Fruit fly (Drosophila melanogaster) whole organism, larva: ENCODE results near the gene Ret.

ENCODE experiments used
- noc ChIP-seq: fragments of 200-800 bp; sonication (Bioruptor generic); optimal IDR thresholded peaks from 3 replicates; lab custom pipeline; 2019; ENCODE audit warnings: missing biosample characterization, mild to moderate bottlenecking, missing genetic modification characterization, moderate library complexity

Ret gene

DNA sequence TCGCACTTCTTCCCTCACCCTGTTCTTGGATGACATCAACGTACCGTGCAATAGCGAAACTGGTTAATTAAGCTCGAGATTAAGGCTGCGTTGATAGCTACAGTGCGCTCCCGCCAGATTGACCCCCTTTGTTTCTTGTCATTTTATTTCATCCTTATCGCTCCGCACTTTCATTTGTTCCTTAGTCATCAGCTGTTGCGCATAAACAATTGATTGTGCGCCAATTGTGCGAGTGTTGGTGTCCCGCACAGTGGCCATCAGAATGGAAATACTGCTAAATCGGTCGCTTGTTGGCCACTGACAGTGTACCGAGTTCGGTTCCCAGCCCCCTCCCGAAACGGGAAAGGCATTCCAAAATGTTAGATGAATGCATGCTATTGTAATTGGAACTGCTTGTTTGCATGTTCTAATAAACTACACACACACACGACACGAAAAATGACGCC is 21.1 kb upstream of the Ret start:
- TF ChIP-seq noc (tag; lab: Kevin White, UChicago): peak; percentile 56

DNA sequence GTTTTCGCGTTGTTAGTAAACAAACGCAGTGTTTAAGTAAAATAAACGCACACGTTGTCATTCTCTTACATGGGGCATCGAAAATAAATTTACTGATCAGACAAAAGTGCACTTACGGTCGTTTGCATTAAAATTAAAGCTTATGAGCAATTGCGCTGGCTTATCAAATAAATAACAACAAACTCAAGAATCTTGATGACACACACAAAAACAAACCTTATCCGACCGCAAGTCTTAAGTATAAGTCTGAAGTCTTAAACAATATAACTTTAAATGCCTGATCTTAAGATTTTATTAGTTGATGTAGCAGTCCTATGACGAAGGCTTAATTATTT is 20.3 kb upstream of the Ret start:
- TF ChIP-seq noc (tag; lab: Kevin White, UChicago): no peak

DNA sequence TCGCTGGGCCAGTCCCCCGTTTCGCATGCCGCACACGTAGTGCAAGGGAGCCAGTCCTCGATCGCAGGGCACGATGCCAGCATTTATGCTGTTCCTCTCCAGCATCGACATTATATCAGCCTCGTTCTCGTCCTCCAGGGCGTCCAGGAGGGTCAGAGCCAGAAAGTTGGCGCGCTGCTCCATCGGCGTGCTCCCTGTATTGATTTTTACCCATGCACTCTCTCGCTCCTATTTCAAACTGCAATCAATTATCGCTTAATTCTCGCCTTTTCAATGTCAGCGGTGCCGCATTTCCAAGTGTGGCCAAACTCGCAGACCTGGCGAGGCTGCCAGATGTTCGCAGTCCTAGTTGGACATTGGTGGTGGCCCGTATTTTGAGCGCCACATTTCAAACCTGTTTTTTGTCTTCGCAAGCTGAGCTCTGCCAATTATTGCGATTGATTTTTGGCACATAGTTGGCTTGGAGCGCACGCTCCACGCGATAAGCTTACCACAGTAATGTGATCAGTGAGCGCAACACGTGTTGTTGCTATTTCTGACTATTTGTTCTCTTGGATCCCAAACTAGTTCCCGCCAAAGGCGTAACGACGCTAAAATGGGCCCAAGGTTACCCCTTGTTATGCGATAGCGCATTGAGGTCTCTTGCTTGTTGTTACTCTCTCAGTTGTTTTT is 19.8 kb upstream of the Ret start, which contains the start of gene CG8679:
CG8679 (minus strand) TSS at position 305 of the 672 bp plus-strand sequence.
- TF ChIP-seq noc (tag; lab: Kevin White, UChicago): peak; percentile 24

DNA sequence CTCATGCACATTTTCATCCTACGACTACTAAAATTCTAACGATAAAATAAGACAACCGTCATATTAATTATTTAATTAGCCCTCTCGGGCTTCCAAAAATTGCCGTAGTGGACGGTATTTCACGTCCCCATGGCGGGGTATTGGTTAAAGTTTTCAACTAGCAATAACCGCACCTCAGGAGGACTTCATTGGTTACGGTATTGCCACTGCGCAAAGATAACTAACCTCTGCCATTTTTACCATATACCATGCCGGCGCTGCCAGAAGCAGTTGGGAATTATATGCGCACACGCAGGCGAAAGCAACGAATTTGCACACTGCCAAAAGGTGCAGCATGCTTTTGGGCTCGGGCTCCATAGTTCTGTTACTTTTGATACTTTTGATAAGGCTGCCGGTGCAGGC is 16.4 kb upstream of the Ret start:
- TF ChIP-seq noc (tag; lab: Kevin White, UChicago): no peak

DNA sequence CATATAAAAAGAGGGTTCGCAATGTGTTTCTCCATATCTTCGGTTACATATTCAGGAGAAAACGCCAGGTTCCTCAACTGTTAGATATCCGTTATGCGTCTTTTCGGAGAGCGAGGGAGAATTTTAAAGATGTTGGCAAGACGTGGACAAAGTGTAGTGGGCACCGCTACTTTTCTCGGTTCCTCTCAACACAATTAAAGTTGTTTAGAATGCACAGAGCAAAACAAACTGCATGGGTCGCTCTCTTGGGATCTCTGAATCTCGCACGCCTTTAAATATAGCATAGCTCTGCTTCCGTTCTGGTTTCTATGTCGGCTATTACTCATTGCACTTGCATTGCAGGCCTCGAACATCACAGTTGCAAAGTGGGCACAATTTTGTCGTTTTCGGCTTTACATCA is 7.6 kb upstream of the Ret start, which contains the start of gene clumsy:
clumsy (plus strand) TSS at position 301 of the 400 bp plus-strand sequence.
- TF ChIP-seq noc (tag; lab: Kevin White, UChicago): no peak

DNA sequence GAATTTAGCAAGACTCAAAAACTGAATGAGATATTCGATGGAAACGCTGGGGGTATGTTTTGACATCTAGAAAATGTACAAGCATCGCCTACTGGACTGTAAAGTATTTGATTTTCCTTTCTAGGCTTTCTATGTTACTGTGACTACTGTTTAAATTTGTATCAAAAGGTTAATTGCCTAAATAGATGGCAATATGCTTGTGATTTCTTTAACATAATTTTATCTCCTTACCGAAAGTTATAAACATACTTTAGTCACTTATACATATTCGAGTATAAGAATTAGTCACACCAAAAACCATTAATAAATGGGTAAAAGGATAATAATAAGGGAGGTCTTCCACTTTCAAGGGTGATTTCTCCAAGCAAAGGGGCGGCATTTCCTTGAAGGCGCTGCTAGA is 4.1 kb upstream of the Ret start, which contains the start of gene CG31988:
CG31988 (minus strand) TSS at position 101 of the 400 bp plus-strand sequence.
- no peak for TF ChIP-seq noc (tag; lab: Kevin White, UChicago)

DNA sequence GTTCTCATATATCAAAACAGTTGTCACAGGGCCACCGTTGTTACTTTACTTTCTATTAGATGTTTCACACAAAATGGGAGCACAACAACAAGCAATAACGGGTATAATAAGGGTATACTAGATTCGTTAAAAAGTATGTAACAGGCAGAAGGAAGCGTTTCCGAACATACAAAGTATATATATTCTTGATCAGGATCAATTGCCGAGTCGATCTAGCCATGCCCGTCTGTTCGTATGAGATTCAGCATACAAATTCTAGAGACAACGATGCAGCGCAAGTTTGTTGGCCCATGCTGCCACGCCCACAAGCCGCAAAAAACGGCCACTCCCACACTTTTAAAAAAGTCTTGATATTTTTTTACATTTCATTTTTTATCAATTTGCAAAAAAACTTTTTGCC is 1.7 kb upstream of the Ret start, which contains the start of gene CG31624:
CG31624 (minus strand) TSS at position 101 of the 400 bp plus-strand sequence.
- TF ChIP-seq noc (tag; lab: Kevin White, UChicago): no peak

DNA sequence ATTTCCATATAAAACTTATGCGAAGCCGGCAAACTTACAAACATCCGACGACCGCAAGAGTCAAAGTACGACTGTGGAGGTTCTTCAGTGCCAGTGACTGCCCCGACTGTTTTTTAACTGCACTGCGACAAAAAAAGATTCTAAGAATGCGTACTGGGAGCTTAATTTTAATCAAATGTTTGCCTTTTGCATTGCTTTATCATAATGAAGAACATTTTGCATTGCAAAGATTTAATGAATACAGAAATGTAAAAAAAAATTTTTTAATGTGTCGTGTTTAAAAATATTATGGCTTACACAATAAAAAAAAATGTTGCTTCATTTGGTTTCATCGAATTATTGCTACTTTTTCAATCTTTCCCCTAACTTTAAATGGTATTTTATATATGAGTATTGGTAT is 1.4 kb downstream of the Ret start:
- TF ChIP-seq noc (tag; lab: Kevin White, UChicago): no peak

DNA sequence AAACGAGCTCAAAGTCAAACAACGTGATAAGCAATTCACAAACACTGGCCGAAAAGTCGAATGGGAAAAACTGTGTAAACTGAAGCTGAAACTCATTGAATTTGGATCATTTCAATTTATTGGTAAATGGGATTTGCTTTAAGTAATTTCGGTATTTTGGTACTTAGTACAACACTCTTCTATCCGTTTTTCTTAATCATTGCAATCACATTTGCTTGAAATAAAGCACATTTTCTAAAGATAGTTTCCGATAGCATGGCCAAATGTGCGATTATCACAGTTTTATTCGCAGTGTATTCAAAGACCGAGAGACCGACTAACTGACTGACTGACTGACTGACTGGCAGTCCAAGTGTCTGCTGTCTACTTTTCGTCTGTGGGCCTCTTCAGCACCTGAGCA is 2.1 kb downstream of the Ret start:
- TF ChIP-seq noc (tag; lab: Kevin White, UChicago): peak; percentile 67

DNA sequence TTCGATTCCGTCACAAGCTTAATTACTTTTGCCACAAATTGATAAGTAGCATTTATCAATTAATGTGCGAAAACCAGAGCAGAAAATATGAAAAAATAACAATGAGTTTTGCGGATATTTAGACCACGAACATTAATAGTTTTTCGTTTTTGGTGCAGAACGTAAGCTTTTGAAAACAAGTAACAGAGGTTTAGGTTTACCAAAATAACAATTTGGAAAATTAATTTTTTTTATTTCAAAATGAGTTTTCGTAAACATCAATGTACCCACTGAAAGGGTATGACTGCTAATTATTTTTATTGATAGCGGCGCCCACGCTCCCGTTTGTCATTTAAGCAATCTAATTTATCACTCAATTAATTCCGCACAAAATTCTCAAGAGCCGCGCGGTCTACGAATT is 3.2 kb downstream of the Ret start:
- TF ChIP-seq noc (tag; lab: Kevin White, UChicago): peak; percentile 48

DNA sequence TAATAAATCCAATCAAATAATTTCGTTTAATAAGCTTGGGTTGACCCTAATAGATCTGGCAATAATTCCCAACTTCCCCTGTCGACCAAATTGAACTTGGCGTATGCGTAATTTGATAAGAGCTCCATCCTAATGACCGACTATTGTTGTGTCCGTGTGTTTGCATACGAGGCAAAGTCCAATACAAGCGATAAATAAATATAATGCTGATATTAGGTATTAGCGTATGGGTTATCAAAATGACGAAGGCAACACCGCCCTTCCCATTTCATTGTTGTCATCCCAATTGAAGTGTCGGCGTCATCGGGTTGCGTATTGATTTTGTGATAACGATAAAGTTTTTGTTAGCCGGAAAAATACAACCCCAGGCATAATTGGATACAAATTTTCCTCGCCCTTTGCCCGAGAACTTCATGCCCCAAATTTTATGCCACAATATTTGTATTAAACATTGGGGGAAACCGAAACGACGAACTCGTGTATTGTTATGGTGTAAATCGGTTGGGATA is 9.2 kb downstream of the Ret start:
- TF ChIP-seq noc (tag; lab: Kevin White, UChicago): no peak

DNA sequence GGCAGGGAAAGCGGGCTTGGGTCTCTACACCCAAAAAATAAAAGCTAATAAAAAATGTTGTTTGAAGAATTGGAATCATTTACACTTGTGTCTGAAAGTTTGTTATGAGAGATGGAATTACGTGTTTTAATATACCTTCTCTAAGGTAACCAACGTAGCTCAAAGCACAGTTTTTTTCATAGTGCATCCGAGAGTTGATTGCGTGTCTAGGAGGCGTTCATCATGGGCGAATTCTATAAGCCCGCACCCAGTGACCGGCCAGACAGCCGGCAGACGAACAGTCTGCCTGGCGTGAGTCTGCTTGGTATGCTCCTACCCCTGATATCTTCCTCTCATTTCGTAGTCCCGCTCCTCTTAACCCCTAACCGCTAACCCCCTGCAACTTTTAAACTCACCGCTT is 10.8 kb downstream of the Ret start:
- TF ChIP-seq noc (tag; lab: Kevin White, UChicago): no peak

DNA sequence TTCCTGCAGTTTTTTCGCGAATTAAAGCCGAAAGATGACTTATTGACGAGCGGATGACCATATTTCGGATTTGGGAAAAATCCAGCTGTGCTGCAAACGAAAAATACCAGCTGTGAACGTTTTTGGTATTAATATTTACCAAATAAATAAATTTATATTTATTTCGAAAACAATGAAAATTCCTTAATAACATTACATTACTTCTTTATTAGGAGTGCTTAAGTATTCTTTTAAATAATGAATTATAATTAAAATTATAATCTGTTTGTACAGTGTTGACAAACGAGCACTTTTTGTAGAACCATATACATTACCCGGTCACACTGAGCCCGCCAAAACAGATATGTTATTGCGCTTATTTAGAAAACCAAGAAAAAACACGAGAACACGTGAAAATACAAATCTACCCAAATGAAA is 18.9 kb downstream of the Ret start, which contains the start of the genes bur and Mcm10:
bur (minus strand) TSS at position 69 of the 417 bp plus-strand sequence.
Mcm10 (plus strand) TSS at position 319 of the 417 bp plus-strand sequence.
- no peak for TF ChIP-seq noc (tag; lab: Kevin White, UChicago)

DNA sequence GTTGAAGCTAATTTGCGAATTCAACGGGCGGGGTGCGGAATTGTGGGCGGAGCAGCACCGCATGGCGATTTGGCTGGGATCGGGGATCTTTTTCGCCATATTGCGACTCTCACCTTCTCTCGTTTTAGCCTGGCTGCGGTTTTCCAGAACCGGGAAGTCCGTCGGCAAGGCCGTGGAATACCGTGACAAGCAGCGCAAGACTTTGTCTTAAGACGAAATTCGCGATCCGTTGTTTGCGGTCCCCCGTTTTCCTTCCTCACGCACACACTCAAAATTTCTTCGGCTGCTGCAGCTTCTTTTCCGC is 19.4 kb downstream of the Ret start:
- TF ChIP-seq noc (tag; lab: Kevin White, UChicago): no peak

DNA sequence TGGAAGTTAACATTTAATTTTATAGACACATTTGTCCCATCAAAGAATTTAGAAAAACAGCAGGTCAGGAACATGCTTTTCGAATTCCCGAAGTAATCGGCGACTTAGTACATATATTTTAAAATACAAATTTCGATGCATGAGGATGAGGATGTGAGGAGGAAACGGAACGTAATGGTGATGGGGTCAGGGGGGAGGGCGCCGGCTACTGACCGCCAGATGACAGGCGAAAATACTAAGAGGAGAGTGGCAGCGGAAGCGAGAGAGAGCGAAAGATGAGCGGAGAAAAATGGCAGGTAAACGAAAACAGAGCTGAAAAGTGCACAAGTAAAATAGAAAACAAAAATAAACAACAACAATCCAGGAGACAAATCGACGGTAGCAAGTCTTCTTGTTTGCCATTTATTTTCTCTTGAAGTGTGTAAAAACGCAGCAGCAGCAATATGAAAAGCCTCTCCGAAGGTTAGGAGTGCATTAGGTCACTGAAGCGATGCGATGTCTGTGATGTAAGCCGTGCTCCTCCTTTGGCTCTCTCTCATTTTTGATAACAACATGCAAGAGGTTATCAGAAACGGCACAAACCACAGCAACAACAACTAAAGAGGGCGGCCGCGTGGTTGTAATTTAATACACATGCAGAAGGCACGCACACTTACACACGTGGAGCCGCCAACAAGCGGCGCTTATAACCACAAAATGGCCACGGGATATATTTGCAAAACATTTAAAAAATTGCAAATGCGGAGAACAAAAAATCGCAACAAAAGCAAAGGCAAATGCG is 19.9 kb downstream of the Ret start:
- TF ChIP-seq noc (tag; lab: Kevin White, UChicago): no peak

DNA sequence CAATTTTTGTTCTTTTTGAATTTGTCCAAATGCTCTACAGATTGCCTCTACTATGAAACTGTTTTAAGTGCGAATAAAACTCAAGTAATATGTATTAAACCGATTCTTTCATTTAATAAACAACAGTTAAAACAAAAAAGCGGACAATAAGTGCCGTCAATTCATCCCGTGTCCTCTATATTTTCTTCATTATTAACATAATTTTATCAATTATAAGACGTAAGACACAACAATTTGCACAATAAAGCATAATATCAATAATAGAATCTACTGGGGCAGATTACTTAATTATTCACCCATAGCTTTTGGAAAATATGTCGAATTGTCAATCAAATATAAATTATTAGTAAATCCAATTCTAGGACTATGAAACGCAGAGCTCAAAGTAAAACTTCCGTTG is 25.6 kb downstream of the Ret start, which contains the start of gene CG31627:
CG31627 (plus strand) TSS at position 301 of the 400 bp plus-strand sequence.
- no peak for TF ChIP-seq noc (tag; lab: Kevin White, UChicago)
